Fruit fly (Drosophila melanogaster): ENCODE measurements around the gene tai.

tai gene

dm6 chr2L:9168014-9168651 lies 1.6 kb downstream of the tai start:
- TF ChIP-seq h (optimal IDR thresholded peaks at IDR 0.05) (no peak), insv (optimal IDR thresholded peaks at IDR 0.05) (no peak), ttk (optimal IDR thresholded peaks at IDR 0.05) (no peak), psq (optimal IDR thresholded peaks at IDR 0.05) (no peak), Sin3A (optimal IDR thresholded peaks at IDR 0.05) (no peak), Myc (optimal IDR thresholded peaks at IDR 0.05) (no peak)

DNA sequence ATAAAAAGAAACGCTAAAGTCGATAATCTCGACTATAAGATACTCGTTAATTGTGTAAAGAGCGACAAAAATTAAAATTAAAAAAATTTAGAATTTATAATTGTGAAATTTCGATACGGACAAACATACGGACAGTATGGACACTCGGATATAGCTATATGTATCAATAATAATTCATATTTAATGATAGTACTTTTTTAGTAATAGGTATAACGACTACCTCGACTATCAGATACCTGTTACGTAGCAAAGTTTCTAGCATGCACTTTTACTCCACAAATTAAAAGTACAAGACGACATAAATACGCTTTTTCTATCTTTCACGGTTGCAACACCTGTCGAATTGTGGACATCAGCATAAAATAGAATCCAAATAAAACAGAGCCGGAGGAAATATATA lies 6.3 kb downstream of the tai start:
- no peak for TF ChIP-seq insv (optimal IDR thresholded peaks at IDR 0.05)
- no peak for TF ChIP-seq Myc (optimal IDR thresholded peaks at IDR 0.05)
- TF ChIP-seq Sin3A (optimal IDR thresholded peaks at IDR 0.05) = no peak
- TF ChIP-seq h (optimal IDR thresholded peaks at IDR 0.05) = no peak
- TF ChIP-seq psq (optimal IDR thresholded peaks at IDR 0.05) = no peak
- no peak for TF ChIP-seq ttk (optimal IDR thresholded peaks at IDR 0.05)

DNA sequence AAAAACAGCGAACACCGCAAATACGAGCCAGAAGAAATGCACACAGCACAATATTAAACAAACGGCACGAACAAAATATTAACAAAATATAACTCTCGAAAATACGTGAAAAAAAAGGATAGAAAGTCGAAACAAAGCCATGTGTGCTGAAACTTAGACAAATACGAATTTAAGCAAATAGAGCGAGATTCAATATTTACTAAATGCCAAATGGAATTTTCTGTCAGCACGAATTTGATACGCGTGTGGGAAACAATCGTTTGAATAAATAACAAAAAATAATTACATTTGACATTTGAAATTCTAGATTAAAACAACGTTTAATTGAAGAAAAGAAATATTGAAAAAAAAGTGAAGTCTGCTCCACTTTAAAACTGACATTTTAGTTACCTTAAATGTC lies 6.8 kb downstream of the tai start:
- TF ChIP-seq psq (optimal IDR thresholded peaks at IDR 0.05) = no peak
- no peak for TF ChIP-seq h (optimal IDR thresholded peaks at IDR 0.05)

dm6 chr2L:9173857-9174593 lies 7.4 kb downstream of the tai start:
- TF ChIP-seq ttk (optimal IDR thresholded peaks at IDR 0.05) (no peak), Sin3A (optimal IDR thresholded peaks at IDR 0.05) (no peak), insv (optimal IDR thresholded peaks at IDR 0.05) (no peak), psq (optimal IDR thresholded peaks at IDR 0.05) (no peak), h (optimal IDR thresholded peaks at IDR 0.05) (no peak), Myc (optimal IDR thresholded peaks at IDR 0.05) (no peak)

- no peak for TF ChIP-seq ttk (optimal IDR thresholded peaks at IDR 0.05)
- no peak for TF ChIP-seq psq (optimal IDR thresholded peaks at IDR 0.05)
- no peak for TF ChIP-seq h (optimal IDR thresholded peaks at IDR 0.05)
- TF ChIP-seq Sin3A (optimal IDR thresholded peaks at IDR 0.05) = no peak
- no peak for TF ChIP-seq Myc (optimal IDR thresholded peaks at IDR 0.05)
- TF ChIP-seq insv (optimal IDR thresholded peaks at IDR 0.05) = no peak
Measured at dm6 chr2L:9175172-9175571, 8.6 kb downstream of the tai start.

DNA sequence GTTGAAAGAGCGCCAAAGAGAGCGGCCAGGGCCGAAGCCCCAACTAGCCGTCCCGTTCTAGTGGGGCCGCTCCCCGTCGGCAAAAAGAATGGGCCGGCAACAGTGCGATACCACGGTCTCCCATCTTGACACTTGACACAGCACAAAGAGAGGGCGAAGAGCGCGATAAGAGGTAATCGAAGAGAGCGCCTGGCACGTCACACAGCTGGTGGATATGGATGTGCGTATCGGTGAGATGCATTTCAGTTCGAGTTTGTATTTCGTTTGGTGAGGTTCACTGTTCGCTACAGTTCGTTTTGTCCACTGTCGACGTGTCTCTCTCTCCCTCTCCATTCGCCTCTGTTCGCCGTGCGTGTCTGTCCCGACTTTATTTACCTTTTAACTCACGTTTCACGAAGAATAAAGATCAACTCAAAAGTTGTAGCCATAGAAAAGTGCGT lies 9.6 kb downstream of the tai start:
- TF ChIP-seq h (optimal IDR thresholded peaks at IDR 0.05) = no peak

- TF ChIP-seq insv (optimal IDR thresholded peaks at IDR 0.05) (no peak), ttk (optimal IDR thresholded peaks at IDR 0.05) (no peak), h (optimal IDR thresholded peaks at IDR 0.05) (no peak), psq (optimal IDR thresholded peaks at IDR 0.05) (no peak), Myc (optimal IDR thresholded peaks at IDR 0.05) (no peak), Sin3A (optimal IDR thresholded peaks at IDR 0.05) (no peak)
Measured at dm6 chr2L:9176791-9177190, 10.2 kb downstream of the tai start.

- no peak for TF ChIP-seq psq (optimal IDR thresholded peaks at IDR 0.05)
- TF ChIP-seq ttk (optimal IDR thresholded peaks at IDR 0.05) = no peak
- no peak for TF ChIP-seq h (optimal IDR thresholded peaks at IDR 0.05)
- no peak for TF ChIP-seq Sin3A (optimal IDR thresholded peaks at IDR 0.05)
- no peak for TF ChIP-seq insv (optimal IDR thresholded peaks at IDR 0.05)
- no peak for TF ChIP-seq Myc (optimal IDR thresholded peaks at IDR 0.05)
Measured at dm6 chr2L:9178445-9179122, 12.0 kb downstream of the tai start.

DNA sequence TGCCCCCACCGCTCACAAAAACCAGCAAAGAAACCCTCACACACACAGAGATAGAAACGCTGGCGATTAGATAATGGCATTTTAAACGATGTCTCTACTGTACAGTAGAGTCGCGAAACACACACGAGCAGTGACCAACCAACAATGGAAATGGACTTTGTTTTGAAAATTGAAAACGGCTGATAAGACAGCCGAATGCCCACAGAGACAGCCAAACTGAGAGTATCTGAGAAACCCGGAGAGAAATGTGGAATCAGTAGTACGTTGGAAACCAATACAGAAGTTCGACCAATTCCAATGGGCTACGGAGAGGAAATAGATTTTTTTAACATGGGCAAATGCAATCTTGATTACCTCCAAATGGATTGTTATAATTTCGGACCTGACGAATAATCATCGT lies 12.7 kb downstream of the tai start:
- TF ChIP-seq ttk (optimal IDR thresholded peaks at IDR 0.05) = no peak
- no peak for TF ChIP-seq psq (optimal IDR thresholded peaks at IDR 0.05)
- TF ChIP-seq insv (optimal IDR thresholded peaks at IDR 0.05) = no peak
- no peak for TF ChIP-seq h (optimal IDR thresholded peaks at IDR 0.05)
- TF ChIP-seq Myc (optimal IDR thresholded peaks at IDR 0.05) = no peak
- TF ChIP-seq Sin3A (optimal IDR thresholded peaks at IDR 0.05) = no peak

DNA sequence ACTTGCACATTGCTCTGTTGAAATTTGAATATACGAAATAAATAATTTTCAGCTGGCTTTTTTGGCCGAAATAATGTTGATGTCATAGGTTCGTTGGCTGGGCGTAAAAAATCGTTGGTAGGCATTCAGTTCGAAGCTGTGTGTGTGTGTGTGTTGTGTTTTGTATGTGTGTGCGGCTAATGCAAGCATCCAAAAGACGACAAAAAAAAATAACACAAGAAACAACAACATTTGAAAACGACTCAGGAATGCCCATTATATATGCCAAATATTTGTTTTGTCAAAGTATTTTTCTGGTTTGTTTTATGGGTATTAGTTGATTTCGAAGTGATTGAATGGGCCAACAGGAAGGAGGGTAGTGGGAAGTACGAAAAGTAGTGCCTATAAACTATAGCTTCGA lies 15.1 kb downstream of the tai start:
- TF ChIP-seq ttk (optimal IDR thresholded peaks at IDR 0.05) (no peak), h (optimal IDR thresholded peaks at IDR 0.05) (no peak), psq (optimal IDR thresholded peaks at IDR 0.05) (no peak), Sin3A (optimal IDR thresholded peaks at IDR 0.05) (no peak), Myc (optimal IDR thresholded peaks at IDR 0.05) (no peak), insv (optimal IDR thresholded peaks at IDR 0.05) (no peak)

DNA sequence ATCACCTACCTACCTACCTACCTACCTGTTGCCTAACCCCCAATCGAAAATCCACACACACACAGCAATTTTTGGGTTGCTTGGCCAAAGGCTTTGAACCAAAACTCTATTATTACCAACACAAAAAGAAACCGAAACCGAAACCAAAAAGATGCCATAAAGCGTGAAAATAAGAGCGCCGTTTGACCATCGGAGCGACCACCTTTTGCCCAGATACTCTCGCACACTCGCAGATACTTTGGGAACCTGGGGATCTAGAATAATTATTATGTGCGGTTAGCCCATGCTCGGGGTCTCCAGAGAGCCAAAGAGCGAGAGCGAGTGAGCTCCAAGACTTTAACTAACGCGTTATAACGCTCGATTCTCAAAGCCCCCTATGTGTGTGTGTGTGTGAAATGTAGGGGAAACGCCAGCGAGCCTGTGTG lies 15.9 kb downstream of the tai start:
- TF ChIP-seq ttk (optimal IDR thresholded peaks at IDR 0.05) = no peak

DNA sequence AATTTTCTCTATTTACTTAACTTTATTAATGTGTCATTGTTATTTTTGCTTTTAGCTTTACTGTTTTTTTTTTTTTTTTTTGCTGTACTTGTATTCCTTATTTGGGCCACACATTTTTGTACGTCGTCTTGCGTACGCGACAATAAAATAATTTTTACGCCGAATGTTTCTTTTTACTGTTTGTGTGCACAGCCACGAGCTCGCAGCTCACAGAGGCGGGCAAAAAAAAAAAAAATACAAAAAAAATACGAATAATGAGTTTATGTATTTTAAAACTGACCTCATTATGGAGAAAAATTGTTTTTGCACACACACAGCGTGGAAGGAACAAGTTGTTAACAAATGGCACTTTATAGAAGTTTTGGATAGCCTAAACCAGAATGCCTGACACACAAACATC lies 20.9 kb downstream of the tai start:
- TF ChIP-seq h (optimal IDR thresholded peaks at IDR 0.05) (no peak), Sin3A (optimal IDR thresholded peaks at IDR 0.05) (no peak)

- TF ChIP-seq Sin3A (optimal IDR thresholded peaks at IDR 0.05) (no peak), ttk (optimal IDR thresholded peaks at IDR 0.05) (no peak), insv (optimal IDR thresholded peaks at IDR 0.05) (no peak), h (optimal IDR thresholded peaks at IDR 0.05) (no peak), Myc (optimal IDR thresholded peaks at IDR 0.05) (no peak), psq (optimal IDR thresholded peaks at IDR 0.05) (no peak)
Measured at dm6 chr2L:9188855-9189254, 22.3 kb downstream of the tai start.

Measured in Kc167 (cell line).